Worm (Caenorhabditis elegans) whole organism, young adult: ENCODE results near the gene gar-3.

Source experiments
- ama-1 ChIP-seq, 3 experiments: fragments of 150-350 bp in 1 of 3; sonication (generic microtip) in 2 of 3; optimal IDR thresholded peaks; 2 replicates each; lab custom pipeline; 2014 to 2018; ENCODE audit warnings: missing biosample characterization in 2 of 3, missing genetic modification characterization in 2 of 3, missing genetic modification reagents in 2 of 3
- athp-1 ChIP-seq: sonication (generic microtip); optimal IDR thresholded peaks from 2 replicates; lab custom pipeline; 2017; ENCODE audit warnings: mild to moderate bottlenecking, missing genetic modification characterization, missing compliant biosample characterization
- repo-1 ChIP-seq: sonication (generic microtip); optimal IDR thresholded peaks from 2 replicates; lab custom pipeline; 2017; ENCODE audit warnings: mild to moderate bottlenecking, missing genetic modification characterization, missing compliant biosample characterization
- sdz-38 ChIP-seq: sonication (generic microtip); optimal IDR thresholded peaks from 2 replicates; lab custom pipeline; 2016; ENCODE audit warnings: missing genotype, missing genetic modification characterization, missing compliant biosample characterization

DNA sequence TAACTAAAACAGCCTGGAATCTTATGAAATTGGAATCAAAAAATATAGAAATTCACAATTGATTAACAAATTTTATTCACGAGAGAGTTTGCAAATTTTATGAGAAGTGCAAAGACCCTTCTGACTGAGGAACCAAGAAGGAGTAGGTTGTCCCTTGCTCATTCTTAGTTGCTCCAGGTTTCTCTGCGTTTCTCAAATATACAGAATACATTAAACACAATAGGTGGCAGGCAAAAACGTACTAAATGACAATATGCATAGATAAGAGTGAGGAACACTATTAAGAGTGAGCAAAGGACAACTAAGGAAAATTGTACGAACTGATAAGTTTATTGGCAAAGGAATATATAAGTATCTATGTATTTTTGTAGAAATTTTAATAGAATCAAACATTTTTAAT lies 20.8 kb downstream of the gar-3 start, which contains the start of gene C53A5.9:
- TF ChIP-seq ama-1 (optimal IDR thresholded peaks at IDR 0.05; lab: Kevin White, UChicago) (no peak), ama-1 (GFP tag; optimal IDR thresholded peaks at IDR 0.05; lab: Kevin White, UChicago) (no peak), sdz-38 (tag; lab: Kevin White, UChicago) (no peak), repo-1 (tag; lab: Kevin White, UChicago) (no peak), athp-1 (tag; lab: Kevin White, UChicago) (no peak)
